Worm (Caenorhabditis elegans) whole organism, young adult: ENCODE data around the gene F49E12.8.

Source experiments
- T07F8.4 ChIP-seq: sonication (generic microtip); optimal IDR thresholded peaks from 2 replicates; lab custom pipeline; 2016; ENCODE audit warnings: mild to moderate bottlenecking, missing genetic modification characterization, moderate library complexity, missing compliant biosample characterization
- chd-7 ChIP-seq: sonication (generic microtip); optimal IDR thresholded peaks from 2 replicates; lab custom pipeline; 2016; ENCODE audit warnings: mild to moderate bottlenecking, missing genetic modification characterization, moderate library complexity, missing compliant biosample characterization
- lin-35 ChIP-seq, 3 experiments: fragments of 150-350 bp in 2 of 3; sonication (generic microtip) in 1 of 3; optimal IDR thresholded peaks; 2 replicates each; lab custom pipeline; 2014 to 2018; ENCODE audit warnings: missing biosample characterization in 3 of 3, missing genetic modification characterization in 3 of 3, missing genetic modification reagents in 3 of 3
- lin-40 ChIP-seq: sonication (generic microtip); optimal IDR thresholded peaks from 2 replicates; lab custom pipeline; 2016; ENCODE audit warnings: missing genetic modification characterization, mild to moderate bottlenecking, missing compliant biosample characterization, missing genotype, missing genetic modification reagents
- nhr-27 ChIP-seq: fragments of 200-800 bp; sonication (Bioruptor generic); optimal IDR thresholded peaks from 2 replicates; lab custom pipeline; 2018; ENCODE audit warnings: mild to moderate bottlenecking, missing genetic modification characterization, moderate library complexity, missing compliant biosample characterization
- nhr-90 ChIP-seq: sonication (generic microtip); optimal IDR thresholded peaks from 2 replicates; lab custom pipeline; 2016; ENCODE audit warnings: missing genotype, mild to moderate bottlenecking, missing genetic modification characterization, missing compliant biosample characterization
- pha-4 ChIP-seq: fragments of 150-350 bp; sonication (generic microtip); optimal IDR thresholded peaks from 2 replicates; lab custom pipeline; 2014; ENCODE audit warnings: missing biosample characterization, missing genetic modification reagents, missing genetic modification characterization

- TF ChIP-seq chd-7 (tag; lab: Kevin White, UChicago): no peak
- TF ChIP-seq lin-35 (GFP tag; optimal IDR thresholded peaks at IDR 0.05; lab: Kevin White, UChicago): no peak
- TF ChIP-seq nhr-90 (tag; lab: Kevin White, UChicago): no peak
- no peak for TF ChIP-seq T07F8.4 (tag; lab: Kevin White, UChicago)
- no peak for TF ChIP-seq lin-40
- no peak for TF ChIP-seq pha-4
- no peak for TF ChIP-seq nhr-27
Observed at ce11 chrII:8377722-8378121, 16.4 kb downstream of the F49E12.8 start.
